Worm (Caenorhabditis elegans) whole organism, L4 larva: ENCODE results near the gene pbo-4.

Experiments used
- Y48G9A.11 ChIP-seq: fragments of 200-800 bp; sonication (Bioruptor generic); IDR thresholded peaks from 2 replicates; pipeline ENCODE4 v1.3.6; 2022; ENCODE audit warnings: missing genetic modification reagents, missing genetic modification characterization, missing compliant biosample characterization
- ceh-82 ChIP-seq: sonication (generic microtip); optimal IDR thresholded peaks from 2 replicates; lab custom pipeline; 2017; ENCODE audit warnings: missing biosample characterization, missing genetic modification characterization
- dmd-8 ChIP-seq: fragments of 200-800 bp; sonication (Bioruptor generic); IDR thresholded peaks from 2 replicates; pipeline ENCODE4 v1.3.6; 2022; ENCODE audit warnings: missing genetic modification characterization, missing compliant biosample characterization
- dpl-1 ChIP-seq: fragments of 150-350 bp; optimal IDR thresholded peaks from 2 replicates; lab custom pipeline; 2014; ENCODE audit warnings: missing biosample characterization, missing genetic modification reagents, missing genetic modification characterization
- lir-3 ChIP-seq: sonication (generic microtip); optimal IDR thresholded peaks from 2 replicates; lab custom pipeline; 2016; ENCODE audit warnings: mild to moderate bottlenecking, missing genetic modification characterization, missing compliant biosample characterization
- lsy-2 ChIP-seq, 2 experiments: fragments of 150-350 bp in 1 of 2; sonication (generic microtip) in 1 of 2; optimal IDR thresholded peaks; 2 replicates each; lab custom pipeline; 2014 to 2017; ENCODE audit warnings: missing biosample characterization in 2 of 2, missing genetic modification characterization in 2 of 2
- nhr-11 ChIP-seq: fragments of 150-350 bp; optimal IDR thresholded peaks from 2 replicates; lab custom pipeline; 2014; ENCODE audit warnings: missing biosample characterization, missing genetic modification characterization
- nhr-28 ChIP-seq: fragments of 150-350 bp; optimal IDR thresholded peaks from 2 replicates; lab custom pipeline; 2014; ENCODE audit warnings: missing biosample characterization, missing genetic modification characterization
- nhr-41 ChIP-seq: fragments of 200-800 bp; sonication (Bioruptor generic); IDR thresholded peaks from 2 replicates; pipeline ENCODE4 v1.3.6; 2022; ENCODE audit warnings: missing genetic modification reagents, missing genetic modification characterization, missing compliant biosample characterization
- nhr-6 ChIP-seq: fragments of 150-350 bp; optimal IDR thresholded peaks from 2 replicates; lab custom pipeline; 2014; ENCODE audit warnings: missing biosample characterization, missing genetic modification characterization
- skn-1 ChIP-seq: fragments of 150-350 bp; optimal IDR thresholded peaks from 2 replicates; lab custom pipeline; 2014; ENCODE audit warnings: missing biosample characterization, missing genetic modification characterization
- snpc-4 ChIP-seq: fragments of 150-350 bp; optimal IDR thresholded peaks from 2 replicates; lab custom pipeline; 2014; ENCODE audit warnings: missing biosample characterization, missing genetic modification characterization
- spr-1 ChIP-seq: sonication (generic microtip); optimal IDR thresholded peaks from 2 replicates; lab custom pipeline; 2016; ENCODE audit warnings: mild to moderate bottlenecking, missing genetic modification characterization, missing compliant biosample characterization
- tra-1 ChIP-seq: fragments of 200-800 bp; sonication (Bioruptor generic); IDR thresholded peaks from 2 replicates; pipeline ENCODE4 v1.3.6; 2022; ENCODE audit warnings: missing genetic modification reagents, missing genetic modification characterization, missing compliant biosample characterization

DNA sequence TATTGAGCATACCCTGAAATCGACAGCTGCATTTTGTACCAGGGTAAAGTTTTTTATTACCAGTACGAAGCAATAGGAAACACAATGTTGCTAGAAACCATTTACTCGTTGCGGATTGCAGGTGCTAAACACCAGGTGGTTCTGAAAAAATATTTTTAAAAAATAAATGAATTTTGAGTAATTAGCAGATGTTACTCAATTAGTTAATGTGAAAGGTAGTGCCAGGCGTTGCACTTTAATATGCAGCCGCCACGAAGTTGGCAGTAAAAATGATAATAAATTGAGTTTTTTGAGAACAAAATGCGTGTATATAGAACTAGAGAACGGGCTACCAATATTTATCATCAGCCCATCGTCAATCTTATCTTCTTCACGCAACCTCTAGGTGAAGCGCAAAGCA, 34.3 kb upstream of the pbo-4 start, which contains the start of gene nstp-9:
- TF ChIP-seq ceh-82 (tag; lab: Kevin White, UChicago) (no peak), nhr-6 (tag; lab: Kevin White, UChicago) (no peak), snpc-4 (tag; lab: Kevin White, UChicago) (no peak), skn-1 (tag; lab: Kevin White, UChicago) (no peak), tra-1 (GFP tag; lab: Robert Waterston, UW) (no peak), nhr-11 (no peak), nhr-28 (tag; lab: Kevin White, UChicago) (no peak), lir-3 (no peak), lsy-2 (tag; optimal IDR thresholded peaks at IDR 0.05; lab: Kevin White, UChicago) (no peak), nhr-41 (no peak), Y48G9A.11 (GFP tag; lab: Robert Waterston, UW) (no peak), dmd-8 (GFP tag; lab: Robert Waterston, UW) (no peak), dpl-1 (GFP tag; lab: Kevin White, UChicago) (no peak), spr-1 (tag; lab: Kevin White, UChicago) (no peak)
